Worm (Caenorhabditis elegans) whole organism, L4 larva: ENCODE results near the gene pro-3.

Experiments
- F26F4.8 ChIP-seq: fragments of 200-800 bp; sonication (Bioruptor generic); conservative IDR thresholded peaks from 2 replicates; pipeline ENCODE4 v1.3.6; 2022; ENCODE audit warnings: missing genetic modification characterization, missing compliant biosample characterization
- F44E2.7 ChIP-seq: fragments of 200-800 bp; sonication (Bioruptor generic); IDR thresholded peaks from 2 replicates; pipeline ENCODE4 v2.1.2; 2022; ENCODE audit warnings: missing genetic modification characterization, missing compliant biosample characterization
- R02D3.7 ChIP-seq: fragments of 150-350 bp; sonication (generic microtip); optimal IDR thresholded peaks from 3 replicates; lab custom pipeline; 2014; ENCODE audit warnings: missing biosample characterization, missing genetic modification characterization
- T26A8.4 ChIP-seq: fragments of 200-800 bp; sonication (Bioruptor generic); IDR thresholded peaks from 2 replicates; pipeline ENCODE4 v1.3.6; 2022; ENCODE audit warnings: missing genetic modification characterization, missing compliant biosample characterization
- Y105C5A.15 ChIP-seq: fragments of 200-800 bp; sonication (Bioruptor generic); IDR thresholded peaks from 2 replicates; pipeline ENCODE4 v1.3.6; 2022; ENCODE audit warnings: missing genetic modification characterization, missing compliant biosample characterization
- aha-1 ChIP-seq: fragments of 150-350 bp; peaks from one replicate; lab custom pipeline; 2014; ENCODE audit warnings: missing biosample characterization, missing genetic modification characterization
- aly-2 ChIP-seq: sonication (generic microtip); optimal IDR thresholded peaks from 2 replicates; lab custom pipeline; 2018; ENCODE audit warnings: missing biosample characterization, missing genetic modification characterization
- ama-1 ChIP-seq: fragments of 150-350 bp; optimal IDR thresholded peaks from 2 replicates; lab custom pipeline; 2014; ENCODE audit warnings: inconsistent platforms, mixed read lengths
- arid-1 ChIP-seq: fragments of 200-800 bp; sonication (Bioruptor generic); conservative IDR thresholded peaks from 2 replicates; pipeline ENCODE4 v1.3.6; 2022; ENCODE audit warnings: missing genetic modification reagents, missing genetic modification characterization, missing compliant biosample characterization
- ceh-28 ChIP-seq: fragments of 150-350 bp; optimal IDR thresholded peaks from 2 replicates; lab custom pipeline; 2014; ENCODE audit warnings: missing biosample characterization, missing genetic modification reagents, missing genetic modification characterization
- ceh-44 ChIP-seq: fragments of 200-800 bp; sonication (Bioruptor generic); IDR thresholded peaks from 2 replicates; pipeline ENCODE4 v1.3.6; 2022; ENCODE audit warnings: missing genetic modification reagents, missing genetic modification characterization, missing compliant biosample characterization
- ceh-82 ChIP-seq: sonication (generic microtip); optimal IDR thresholded peaks from 2 replicates; lab custom pipeline; 2017; ENCODE audit warnings: missing biosample characterization, missing genetic modification characterization
- ctbp-1 ChIP-seq: fragments of 200-800 bp; sonication (Bioruptor generic); IDR thresholded peaks from 2 replicates; pipeline ENCODE4 v1.3.6; 2022; ENCODE audit warnings: missing genetic modification reagents, missing genetic modification characterization, missing compliant biosample characterization
- daf-16 ChIP-seq, 3 experiments: sonication (generic microtip); optimal IDR thresholded peaks; 2 replicates each; lab custom pipeline; 2016 to 2017; ENCODE audit warnings: missing genetic modification characterization in 3 of 3, missing genetic modification reagents in 3 of 3, mild to moderate bottlenecking in 2 of 3, missing compliant biosample characterization in 2 of 3, missing biosample characterization in 1 of 3, moderate library complexity in 1 of 3
- dmd-6 ChIP-seq: fragments of 200-800 bp; sonication (Bioruptor generic); IDR thresholded peaks from 2 replicates; pipeline ENCODE4 v1.3.6; 2022; ENCODE audit warnings: missing genetic modification reagents, missing genetic modification characterization, missing compliant biosample characterization
- dve-1 ChIP-seq: sonication (generic microtip); optimal IDR thresholded peaks from 2 replicates; lab custom pipeline; 2017; ENCODE audit warnings: antibody characterized with exemption, mild to moderate bottlenecking, missing genetic modification characterization, missing compliant biosample characterization; ENCODE audit not compliant: insufficient read depth
- hlh-11 ChIP-seq: fragments of 200-800 bp; sonication (Bioruptor generic); optimal IDR thresholded peaks from 2 replicates; lab custom pipeline; 2018; ENCODE audit warnings: mild to moderate bottlenecking, missing genetic modification characterization, missing compliant biosample characterization
- hlh-30 ChIP-seq: sonication (generic microtip); optimal IDR thresholded peaks from 2 replicates; lab custom pipeline; 2017; ENCODE audit warnings: antibody characterized with exemption, mild to moderate bottlenecking, missing genetic modification characterization, missing compliant biosample characterization; ENCODE audit not compliant: insufficient read depth
- jun-1 ChIP-seq: fragments of 150-350 bp; optimal IDR thresholded peaks from 2 replicates; lab custom pipeline; 2014; ENCODE audit warnings: missing biosample characterization, missing genetic modification reagents, missing genetic modification characterization
- lin-1 ChIP-seq: fragments of 200-800 bp; sonication (Bioruptor generic); IDR thresholded peaks from 2 replicates; pipeline ENCODE4 v1.3.6; 2022; ENCODE audit warnings: missing genetic modification reagents, missing genetic modification characterization, missing compliant biosample characterization
- lin-15B ChIP-seq: fragments of 150-350 bp; sonication (generic microtip); optimal IDR thresholded peaks from 3 replicates; lab custom pipeline; 2014; ENCODE audit warnings: missing biosample characterization, missing genetic modification characterization
- lin-39 ChIP-seq: fragments of 150-350 bp; optimal IDR thresholded peaks from 2 replicates; lab custom pipeline; 2014; ENCODE audit warnings: missing biosample characterization, missing genetic modification reagents, missing genetic modification characterization
- lsy-2 ChIP-seq, 2 experiments: fragments of 150-350 bp in 1 of 2; sonication (generic microtip) in 1 of 2; optimal IDR thresholded peaks; 2 replicates each; lab custom pipeline; 2014 to 2017; ENCODE audit warnings: missing biosample characterization in 2 of 2, missing genetic modification characterization in 2 of 2
- madf-5 ChIP-seq, 2 experiments: fragments of 200-800 bp; sonication (Bioruptor generic); IDR thresholded peaks; 2 replicates each; pipeline ENCODE4 v1.3.6; 2022; ENCODE audit warnings: missing compliant biosample characterization in 2 of 2, missing genetic modification characterization in 2 of 2
- madf-9 ChIP-seq: fragments of 200-800 bp; sonication (Bioruptor generic); conservative IDR thresholded peaks from 2 replicates; pipeline ENCODE4 v1.3.6; 2022; ENCODE audit warnings: missing genetic modification reagents, missing genetic modification characterization, missing compliant biosample characterization
- mdl-1 ChIP-seq, 2 experiments: fragments of 150-350 bp in 1 of 2; sonication (generic microtip) in 1 of 2; optimal IDR thresholded peaks; 2 replicates each; lab custom pipeline; 2014 to 2017; ENCODE audit warnings: missing biosample characterization in 2 of 2, missing genetic modification characterization in 2 of 2
- mdt-29 ChIP-seq: fragments of 200-800 bp; sonication (Bioruptor generic); IDR thresholded peaks from 2 replicates; pipeline ENCODE4 v1.3.6; 2022; ENCODE audit warnings: missing genetic modification reagents, missing genetic modification characterization, missing compliant biosample characterization
- mep-1 ChIP-seq: fragments of 150-350 bp; sonication (generic microtip); optimal IDR thresholded peaks from 3 replicates; lab custom pipeline; 2014; ENCODE audit warnings: missing biosample characterization, missing genetic modification characterization
- mes-2 ChIP-seq: sonication (generic microtip); optimal IDR thresholded peaks from 2 replicates; lab custom pipeline; 2016; ENCODE audit warnings: missing genotype, mild to moderate bottlenecking, missing genetic modification characterization, missing compliant biosample characterization; ENCODE audit not compliant: poor library complexity, severe bottlenecking
- nhr-10 ChIP-seq: fragments of 150-350 bp; optimal IDR thresholded peaks from 2 replicates; lab custom pipeline; 2014; ENCODE audit warnings: missing biosample characterization, missing genetic modification characterization
- nhr-102 ChIP-seq: sonication (generic microtip); optimal IDR thresholded peaks from 2 replicates; lab custom pipeline; 2016; ENCODE audit warnings: mild to moderate bottlenecking, missing genetic modification characterization, moderate library complexity, missing compliant biosample characterization
- nhr-11 ChIP-seq: fragments of 150-350 bp; optimal IDR thresholded peaks from 2 replicates; lab custom pipeline; 2014; ENCODE audit warnings: missing biosample characterization, missing genetic modification characterization
- nhr-111 ChIP-seq: fragments of 200-800 bp; sonication (Bioruptor generic); optimal IDR thresholded peaks from 2 replicates; lab custom pipeline; 2018; ENCODE audit warnings: mild to moderate bottlenecking, missing genetic modification characterization, missing compliant biosample characterization
- nhr-28 ChIP-seq: fragments of 150-350 bp; optimal IDR thresholded peaks from 2 replicates; lab custom pipeline; 2014; ENCODE audit warnings: missing biosample characterization, missing genetic modification characterization
- nhr-42 ChIP-seq: fragments of 200-800 bp; sonication (Bioruptor generic); IDR thresholded peaks from 2 replicates; pipeline ENCODE4 v1.3.6; 2022; ENCODE audit warnings: missing genetic modification characterization, missing compliant biosample characterization
- nhr-48 ChIP-seq: sonication (generic microtip); optimal IDR thresholded peaks from 2 replicates; lab custom pipeline; 2016; ENCODE audit warnings: mild to moderate bottlenecking, missing genetic modification characterization, missing compliant biosample characterization
- nhr-6 ChIP-seq: fragments of 150-350 bp; optimal IDR thresholded peaks from 2 replicates; lab custom pipeline; 2014; ENCODE audit warnings: missing biosample characterization, missing genetic modification characterization
- nhr-76 ChIP-seq: fragments of 150-350 bp; optimal IDR thresholded peaks from 2 replicates; lab custom pipeline; 2014; ENCODE audit warnings: missing biosample characterization, missing genetic modification characterization
- nhr-77 ChIP-seq: fragments of 150-350 bp; optimal IDR thresholded peaks from 2 replicates; lab custom pipeline; 2014; ENCODE audit warnings: missing biosample characterization, missing genetic modification characterization
- php-3 ChIP-seq: fragments of 200-800 bp; sonication (Bioruptor generic); IDR thresholded peaks from 2 replicates; pipeline ENCODE4 v1.3.6; 2022; ENCODE audit warnings: missing genetic modification reagents, missing genetic modification characterization, missing compliant biosample characterization
- pqm-1 ChIP-seq: sonication (generic microtip); optimal IDR thresholded peaks from 2 replicates; lab custom pipeline; 2017; ENCODE audit warnings: missing biosample characterization, missing genetic modification characterization
- skn-1 ChIP-seq: fragments of 150-350 bp; optimal IDR thresholded peaks from 2 replicates; lab custom pipeline; 2014; ENCODE audit warnings: missing biosample characterization, missing genetic modification characterization
- spr-1 ChIP-seq: sonication (generic microtip); optimal IDR thresholded peaks from 2 replicates; lab custom pipeline; 2016; ENCODE audit warnings: mild to moderate bottlenecking, missing genetic modification characterization, missing compliant biosample characterization
- tag-97 ChIP-seq: fragments of 200-800 bp; sonication (Bioruptor generic); IDR thresholded peaks from 2 replicates; pipeline ENCODE4 v1.3.6; 2022; ENCODE audit warnings: missing genetic modification characterization, missing compliant biosample characterization
- tra-1 ChIP-seq: fragments of 200-800 bp; sonication (Bioruptor generic); IDR thresholded peaks from 2 replicates; pipeline ENCODE4 v1.3.6; 2022; ENCODE audit warnings: missing genetic modification reagents, missing genetic modification characterization, missing compliant biosample characterization
- unc-130 ChIP-seq: sonication (generic microtip); optimal IDR thresholded peaks from 2 replicates; lab custom pipeline; 2016; ENCODE audit warnings: missing genetic modification reagents, missing genetic modification characterization, missing compliant biosample characterization
- unc-62 ChIP-seq, 3 experiments: fragments of 150-350 bp in 1 of 3; sonication (generic microtip); optimal IDR thresholded peaks in 2 of 3; peaks in 1 of 3; 1 replicate in 1 of 3; 2 replicates in 2 of 3; lab custom pipeline; 2014 to 2017; ENCODE audit warnings: missing biosample characterization in 3 of 3, missing genetic modification characterization in 3 of 3, missing genetic modification reagents in 3 of 3, missing genotype in 1 of 3
- zfp-2 ChIP-seq: sonication (generic microtip); optimal IDR thresholded peaks from 2 replicates; lab custom pipeline; 2016; ENCODE audit warnings: mild to moderate bottlenecking, missing genetic modification characterization, missing compliant biosample characterization
- zfp-3 ChIP-seq: fragments of 200-800 bp; sonication (Bioruptor generic); conservative IDR thresholded peaks from 2 replicates; pipeline ENCODE4 v1.3.6; 2022; ENCODE audit warnings: missing genetic modification reagents, missing genetic modification characterization, missing compliant biosample characterization
- zip-2 ChIP-seq: fragments of 150-350 bp; optimal IDR thresholded peaks from 2 replicates; lab custom pipeline; 2014; ENCODE audit warnings: missing biosample characterization, missing genetic modification characterization
- ztf-7 ChIP-seq: fragments of 150-350 bp; optimal IDR thresholded peaks from 2 replicates; lab custom pipeline; 2014; ENCODE audit warnings: missing biosample characterization, missing genetic modification characterization

Gene pro-3

ce11 chrV:19053281-19053680 lies 64.9 kb downstream of the pro-3 start:
- TF ChIP-seq tag-97 (GFP tag; lab: Robert Waterston, UW) (no peak), F26F4.8 (GFP tag; lab: Robert Waterston, UW) (no peak), nhr-48 (tag; lab: Kevin White, UChicago) (peak; percentile 24), aha-1 (tag; lab: Kevin White, UChicago) (peak; percentile 6), skn-1 (tag; lab: Kevin White, UChicago) (no peak), madf-9 (GFP tag; lab: Robert Waterston, UW) (no peak), mdt-29 (GFP tag; lab: Robert Waterston, UW) (peak; percentile 77), zfp-3 (no peak), ctbp-1 (GFP tag; lab: Robert Waterston, UW) (no peak), unc-62 (GFP tag; optimal IDR thresholded peaks at IDR 0.05 in 1 of 2; lab: Kevin White, UChicago) (no peak), unc-62 (tag; optimal IDR thresholded peaks at IDR 0.05; lab: Kevin White, UChicago) (no peak), nhr-76 (tag; lab: Kevin White, UChicago) (no peak), unc-130 (GFP tag; lab: Kevin White, UChicago) (no peak), jun-1 (tag; lab: Kevin White, UChicago) (peak; percentile 1), Y105C5A.15 (GFP tag; lab: Robert Waterston, UW) (no peak), lsy-2 (tag; optimal IDR thresholded peaks at IDR 0.05; lab: Kevin White, UChicago) (peak in 1 of 2 experiments; percentile 2), nhr-102 (tag; lab: Kevin White, UChicago) (peak; percentile 34), nhr-42 (GFP tag; lab: Robert Waterston, UW) (no peak), mdl-1 (tag; optimal IDR thresholded peaks at IDR 0.05; lab: Kevin White, UChicago) (no peak), nhr-28 (peak; percentile 79), nhr-10 (tag; lab: Kevin White, UChicago) (peak; percentile 7), lin-39 (no peak), ceh-28 (tag; lab: Kevin White, UChicago) (no peak), ceh-82 (tag; lab: Kevin White, UChicago) (no peak), tra-1 (0 out of 2 replicates have a peak, but pooled peaks have one; percentile 39), mep-1 (peak; percentile 34), pqm-1 (tag; lab: Kevin White, UChicago) (peak; percentile 27), nhr-77 (peak; percentile 80), hlh-30 (tag; lab: Kevin White, UChicago) (peak; percentile 55), aly-2 (tag; lab: Kevin White, UChicago) (no peak), dmd-6 (GFP tag; lab: Robert Waterston, UW) (peak; percentile 73), R02D3.7 (tag; lab: Kevin White, UChicago) (no peak), hlh-11 (tag; lab: Kevin White, UChicago) (peak; percentile 77), php-3 (GFP tag; lab: Robert Waterston, UW) (peak; percentile 72), nhr-111 (GFP tag; lab: Kevin White, UChicago) (no peak), lin-1 (0 out of 2 replicates have a peak, but pooled peaks have one; percentile 22), daf-16 (GFP tag; optimal IDR thresholded peaks at IDR 0.05; lab: Kevin White, UChicago) (no peak), daf-16 (tag; optimal IDR thresholded peaks at IDR 0.05; lab: Kevin White, UChicago) (peak; percentile 93), nhr-11 (tag; lab: Kevin White, UChicago) (no peak), F44E2.7 (GFP tag; lab: Robert Waterston, UW) (no peak), dve-1 (tag; lab: Kevin White, UChicago) (peak; percentile 82)

ce11 chrV:19051425-19051824 lies 66.8 kb downstream of the pro-3 start:
- TF ChIP-seq ceh-44 (no peak), mep-1 (peak; percentile 50), nhr-77 (peak; percentile 55), T26A8.4 (GFP tag; lab: Robert Waterston, UW) (no peak), zfp-2 (tag; lab: Kevin White, UChicago) (no peak), lin-15B (no peak), F44E2.7 (GFP tag; lab: Robert Waterston, UW) (no peak), madf-5 (GFP tag; IDR thresholded peaks at IDR 0.05; lab: Robert Waterston, UW) (no peak), ztf-7 (no peak), ama-1 (lab: Kevin White, UChicago) (no peak), lsy-2 (tag; optimal IDR thresholded peaks at IDR 0.05; lab: Kevin White, UChicago) (peak in 1 of 2 experiments; percentile 40), spr-1 (tag; lab: Kevin White, UChicago) (no peak), hlh-30 (tag; lab: Kevin White, UChicago) (no peak), nhr-6 (tag; lab: Kevin White, UChicago) (no peak), zip-2 (no peak), mes-2 (tag; lab: Kevin White, UChicago) (no peak), dmd-6 (GFP tag; lab: Robert Waterston, UW) (peak; percentile 67), arid-1 (GFP tag; lab: Robert Waterston, UW) (no peak), dve-1 (tag; lab: Kevin White, UChicago) (peak; percentile 93)
